Fruit fly (Drosophila melanogaster) S2 (cell line): ENCODE measurements around the gene CG32483.

ENCODE experiments used
- CG8478 ChIP-seq: fragments of >200 bp; optimal IDR thresholded peaks from 2 replicates; lab custom pipeline; 2018
- CTCF ChIP-seq, 2 experiments: fragments of >200 bp; optimal IDR thresholded peaks; 2 replicates each; lab custom pipeline; 2018

The CG32483 gene

dm6 chr3L:707992-708489 is 18.2 kb upstream of the CG32483 start, which contains the start of gene CG13895:
Gene CG13895, minus strand, starts transcription at chr3L:708205.
- TF ChIP-seq CTCF (optimal IDR thresholded peaks at IDR 0.05; lab: Kevin White, UChicago) (no peak), CG8478 (lab: Kevin White, UChicago) (no peak)

- no peak for TF ChIP-seq CG8478 (lab: Kevin White, UChicago)
- TF ChIP-seq CTCF (optimal IDR thresholded peaks at IDR 0.05; lab: Kevin White, UChicago), result no peak
Observed at dm6 chr3L:704661-705543, 15.0 kb upstream of the CG32483 start.

dm6 chr3L:703160-703793 is 13.4 kb upstream of the CG32483 start:
- TF ChIP-seq CTCF (optimal IDR thresholded peaks at IDR 0.05; lab: Kevin White, UChicago) (no peak), CG8478 (lab: Kevin White, UChicago) (no peak)

- TF ChIP-seq CG8478 (lab: Kevin White, UChicago) (no peak), CTCF (optimal IDR thresholded peaks at IDR 0.05; lab: Kevin White, UChicago) (no peak)
Observed at dm6 chr3L:701798-702635, 12.1 kb upstream of the CG32483 start.

- TF ChIP-seq CG8478 (lab: Kevin White, UChicago) (no peak), CTCF (optimal IDR thresholded peaks at IDR 0.05; lab: Kevin White, UChicago) (no peak)
Observed at dm6 chr3L:700160-700917, 10.5 kb upstream of the CG32483 start.

- TF ChIP-seq CTCF (optimal IDR thresholded peaks at IDR 0.05; lab: Kevin White, UChicago) (no peak), CG8478 (lab: Kevin White, UChicago) (no peak)
Observed at dm6 chr3L:699368-700150, 9.7 kb upstream of the CG32483 start.

- TF ChIP-seq CTCF (optimal IDR thresholded peaks at IDR 0.05; lab: Kevin White, UChicago) (peak in 1 of 2 experiments; percentile 0), CG8478 (lab: Kevin White, UChicago) (no peak)
Observed at dm6 chr3L:698748-699367, 9.0 kb upstream of the CG32483 start, which contains the start of gene CG13894. Gene CG13894, minus strand, starts transcription at chr3L:699144.

- no peak for TF ChIP-seq CG8478 (lab: Kevin White, UChicago)
- TF ChIP-seq CTCF (optimal IDR thresholded peaks at IDR 0.05; lab: Kevin White, UChicago), result no peak
Observed at dm6 chr3L:697724-698123, 7.8 kb upstream of the CG32483 start.

dm6 chr3L:697055-697427 is 7.2 kb upstream of the CG32483 start:
- no peak for TF ChIP-seq CG8478 (lab: Kevin White, UChicago)
- no peak for TF ChIP-seq CTCF (optimal IDR thresholded peaks at IDR 0.05; lab: Kevin White, UChicago)

dm6 chr3L:696404-697054 is 6.6 kb upstream of the CG32483 start:
- TF ChIP-seq CG8478 (lab: Kevin White, UChicago) (no peak), CTCF (optimal IDR thresholded peaks at IDR 0.05; lab: Kevin White, UChicago) (no peak)

- no peak for TF ChIP-seq CTCF (optimal IDR thresholded peaks at IDR 0.05; lab: Kevin White, UChicago)
- TF ChIP-seq CG8478 (lab: Kevin White, UChicago), result no peak
Observed at dm6 chr3L:695510-695909, 5.6 kb upstream of the CG32483 start.

- TF ChIP-seq CTCF (optimal IDR thresholded peaks at IDR 0.05; lab: Kevin White, UChicago), result no peak
- TF ChIP-seq CG8478 (lab: Kevin White, UChicago), result no peak
Observed at dm6 chr3L:692699-693098, 2.8 kb upstream of the CG32483 start, which contains the start of gene Vti1a. Gene Vti1a, minus strand, starts transcription at chr3L:692919.
